Fruit fly (Drosophila melanogaster): ENCODE results near the gene tow.

tow gene

dm6 chr3L:6993350-6993749, 50.7 kb downstream of the tow start:
- TF ChIP-seq prd (optimal IDR thresholded peaks at IDR 0.05), result no peak
- TF ChIP-seq prd (GFP tag; IDR thresholded peaks at IDR 0.05), result peak; percentile 36; the same call in 2 of the 3 replicates
- no peak for TF ChIP-seq CG3281 (GFP tag; optimal IDR thresholded peaks at IDR 0.05)
- TF ChIP-seq CG18262 (tag; optimal IDR thresholded peaks at IDR 0.05), result peak; percentile 30
- peak; percentile 29 for TF ChIP-seq CG2712 (tag; optimal IDR thresholded peaks at IDR 0.05)
- TF ChIP-seq CG7745 (tag; optimal IDR thresholded peaks at IDR 0.05), result no peak
- 0 out of 2 replicates have a peak, but pooled peaks have one; percentile 13 for TF ChIP-seq CG8765 (GFP tag; IDR thresholded peaks at IDR 0.05)
- peak; percentile 16 for TF ChIP-seq gem (tag; optimal IDR thresholded peaks at IDR 0.05)
- no peak for TF ChIP-seq CG6813 (GFP tag; optimal IDR thresholded peaks at IDR 0.05)
- peak; percentile 8 for TF ChIP-seq CG15696 (tag; optimal IDR thresholded peaks at IDR 0.05)
- TF ChIP-seq Nf-YA (GFP tag; IDR thresholded peaks at IDR 0.05), result no peak
- peak; percentile 33; the same call in 1 of the 2 replicates for TF ChIP-seq Xrp1 (GFP tag; IDR thresholded peaks at IDR 0.05)
- peak; percentile 16 for TF ChIP-seq CG10979 (tag; optimal IDR thresholded peaks at IDR 0.05)
- TF ChIP-seq CG12219 (GFP tag; optimal IDR thresholded peaks at IDR 0.05), result no peak
- TF ChIP-seq CG1603 (tag; optimal IDR thresholded peaks at IDR 0.05), result peak; percentile 40
- TF ChIP-seq CG30403 (GFP tag; optimal IDR thresholded peaks at IDR 0.05), result no peak
- peak; percentile 17; the same call in 1 of the 3 replicates for TF ChIP-seq tgo (GFP tag; IDR thresholded peaks at IDR 0.05)
- 0 out of 3 replicates have a peak, but pooled peaks have one; percentile 19 for TF ChIP-seq croc (GFP tag; conservative IDR thresholded peaks at IDR 0.05)
- peak; percentile 63 for TF ChIP-seq Ets65A (GFP tag)
- TF ChIP-seq CG4404 (GFP tag; IDR thresholded peaks at IDR 0.05), result peak; percentile 64
- TF ChIP-seq ara (GFP tag; IDR thresholded peaks at IDR 0.05), result 0 out of 2 replicates have a peak, but pooled peaks have one; percentile 33
- TF ChIP-seq zf30C (GFP tag; optimal IDR thresholded peaks at IDR 0.05), result peak; percentile 44
- peak; percentile 17; the same call in 1 of the 2 replicates for TF ChIP-seq vvl (GFP tag; IDR thresholded peaks at IDR 0.05)
- TF ChIP-seq dmrt11E (tag; optimal IDR thresholded peaks at IDR 0.05), result peak; percentile 28
- TF ChIP-seq zfh1 (GFP tag; IDR thresholded peaks at IDR 0.05), result peak; percentile 64; the same call in 1 of the 3 replicates

- TF ChIP-seq CG42726 (GFP tag; IDR thresholded peaks at IDR 0.05; ENCODE audit: partially characterized antibody) (peak; percentile 15; the same call in 1 of the 2 replicates), CG14014 (GFP tag; IDR thresholded peaks at IDR 0.05) (peak; percentile 5; the same call in 1 of the 2 replicates), CG2199 (GFP tag; IDR thresholded peaks at IDR 0.05) (0 out of 3 replicates have a peak, but pooled peaks have one; percentile 9), CG15514 (GFP tag; optimal IDR thresholded peaks at IDR 0.05) (peak; percentile 22), CG32532 (GFP tag; IDR thresholded peaks at IDR 0.05) (peak; percentile 28; the same call in 1 of the 2 replicates), CG14710 (tag; optimal IDR thresholded peaks at IDR 0.05) (peak; percentile 29), knrl (GFP tag; IDR thresholded peaks at IDR 0.05; ENCODE audit: partially characterized antibody) (peak; percentile 38; the same call in 1 of the 3 replicates), E2f2 (GFP tag; IDR thresholded peaks at IDR 0.05) (peak; percentile 78), CG2712 (tag; optimal IDR thresholded peaks at IDR 0.05) (peak; percentile 10), Rfx (GFP tag; IDR thresholded peaks at IDR 0.05) (0 out of 2 replicates have a peak, but pooled peaks have one; percentile 12), vvl (GFP tag; IDR thresholded peaks at IDR 0.05) (peak; percentile 17; the same call in 1 of the 2 replicates), CG7928 (GFP tag; optimal IDR thresholded peaks at IDR 0.05) (peak; percentile 90), Sry-δ (GFP tag; optimal IDR thresholded peaks at IDR 0.05) (peak; percentile 19), CG6791 (GFP tag; IDR thresholded peaks at IDR 0.05; ENCODE audit: partially characterized antibody) (peak; percentile 7; the same call in 1 of the 3 replicates), Bgb (GFP tag; IDR thresholded peaks at IDR 0.05; ENCODE audit: partially characterized antibody) (peak; percentile 47), abd-A (tag; optimal IDR thresholded peaks at IDR 0.05) (peak; percentile 42), CG10267 (tag; optimal IDR thresholded peaks at IDR 0.05) (peak; percentile 16), pzg (GFP tag; optimal IDR thresholded peaks at IDR 0.05) (peak; percentile 38), Dip2 (GFP tag; IDR thresholded peaks at IDR 0.05) (peak; percentile 66), CG3281 (GFP tag; optimal IDR thresholded peaks at IDR 0.05) (peak; percentile 87), CTCF (GFP tag; optimal IDR thresholded peaks at IDR 0.05) (peak; percentile 91), Dp (GFP tag; optimal IDR thresholded peaks at IDR 0.05) (peak; percentile 62), pita (GFP tag; optimal IDR thresholded peaks at IDR 0.05) (peak; percentile 60), amos (GFP tag; IDR thresholded peaks at IDR 0.05; ENCODE audit: partially characterized antibody) (0 out of 2 replicates have a peak, but pooled peaks have one; percentile 4), trem (tag; optimal IDR thresholded peaks at IDR 0.05) (peak; percentile 68)
These were observed 52.1 kb downstream of the tow start for dm6 chr3L:6994464-6995363.
